Worm (Caenorhabditis elegans): ENCODE measurements around the gene col-126.

col-126 gene

DNA sequence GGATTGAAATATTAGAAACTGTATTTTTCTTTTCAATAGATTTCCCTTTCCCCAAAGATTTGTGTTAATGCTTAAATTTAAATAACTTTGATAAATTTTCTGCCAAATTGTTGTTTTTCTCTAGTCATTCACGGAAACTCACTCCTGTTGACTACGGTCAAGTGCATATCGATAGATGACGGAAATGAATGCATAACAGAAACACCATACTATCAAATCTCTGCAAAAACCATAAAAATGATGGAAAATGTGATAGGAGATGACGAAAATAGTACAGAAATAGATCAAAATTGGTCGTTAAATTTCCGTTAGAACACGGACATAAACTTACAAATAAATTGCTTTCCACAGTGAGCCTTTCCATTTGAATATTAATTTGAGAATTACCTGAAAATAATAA, 34.2 kb upstream of the col-126 start:
- TF ChIP-seq efl-1 (optimal IDR thresholded peaks at IDR 0.05), result no peak
- TF ChIP-seq efl-1 (GFP tag; optimal IDR thresholded peaks at IDR 0.05 in 1 of 2), result peak in 1 of 2 experiments; percentile 78
- no peak for TF ChIP-seq lin-13 (GFP tag; optimal IDR thresholded peaks at IDR 0.05)

DNA sequence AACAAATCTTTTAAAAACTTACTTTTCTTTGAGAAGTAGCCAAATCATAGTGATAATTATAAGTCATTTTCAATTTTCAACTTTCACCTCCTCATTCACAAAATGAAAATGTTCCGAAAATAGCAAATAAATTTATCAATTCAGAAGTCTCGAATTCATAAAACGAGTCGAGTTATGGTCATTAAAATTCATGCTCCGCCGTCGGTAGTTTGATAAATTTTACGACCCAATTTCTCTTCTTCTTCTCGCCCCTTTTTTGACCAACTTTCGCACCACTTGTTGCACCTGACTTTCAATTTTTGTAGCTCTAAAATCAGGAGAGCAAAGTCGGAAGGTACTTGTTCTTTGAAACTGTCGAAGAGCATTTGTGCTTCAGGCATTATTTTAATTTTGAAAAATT, 33.1 kb upstream of the col-126 start, which contains the start of gene best-7:
Gene best-7 (minus strand): TSS at position 239 of the 400 bp plus-strand sequence.
- TF ChIP-seq xbp-1 (tag; optimal IDR thresholded peaks at IDR 0.05) (no peak), ceh-82 (tag; optimal IDR thresholded peaks at IDR 0.05) (no peak), hpl-2 (GFP tag; optimal IDR thresholded peaks at IDR 0.05) (no peak), aly-2 (tag; optimal IDR thresholded peaks at IDR 0.05) (no peak), tbx-2 (tag; optimal IDR thresholded peaks at IDR 0.05) (no peak), alr-1 (tag; optimal IDR thresholded peaks at IDR 0.05; ENCODE audit: borderline replicate concordance) (no peak)

DNA sequence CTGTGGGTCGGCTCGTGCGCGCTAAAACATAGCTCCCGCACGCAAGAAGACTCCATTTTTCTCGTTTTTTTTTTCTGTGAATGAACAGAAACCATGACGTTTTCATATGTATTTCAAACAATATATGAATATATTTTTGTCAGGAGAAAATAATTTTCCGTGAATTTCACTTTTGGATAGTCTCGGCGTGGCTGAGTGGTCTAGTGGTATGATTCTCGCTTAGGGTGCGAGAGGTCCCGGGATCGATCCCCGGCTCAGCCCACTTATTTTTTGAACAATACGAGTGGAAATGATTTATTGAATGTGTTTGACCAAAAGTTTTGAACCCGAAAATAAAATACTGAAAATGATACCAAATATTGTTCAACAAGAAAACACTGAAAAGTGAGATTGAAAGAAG, 31.8 kb upstream of the col-126 start:
- no peak for TF ChIP-seq hlh-4 (tag; optimal IDR thresholded peaks at IDR 0.05)
- no peak for TF ChIP-seq nhr-76 (tag; optimal IDR thresholded peaks at IDR 0.05)
- no peak for TF ChIP-seq nhr-19 (GFP tag; conservative IDR thresholded peaks at IDR 0.05)
- no peak for TF ChIP-seq ceh-82 (tag; optimal IDR thresholded peaks at IDR 0.05)
- no peak for TF ChIP-seq aly-2 (tag; optimal IDR thresholded peaks at IDR 0.05)
- TF ChIP-seq sup-37 (GFP tag; optimal IDR thresholded peaks at IDR 0.05), result no peak
- no peak for TF ChIP-seq alr-1 (tag; optimal IDR thresholded peaks at IDR 0.05; ENCODE audit: borderline replicate concordance)
- TF ChIP-seq tlp-1 (tag; optimal IDR thresholded peaks at IDR 0.05), result no peak
- no peak for TF ChIP-seq sptf-1 (tag; optimal IDR thresholded peaks at IDR 0.05)
- TF ChIP-seq tbx-2 (tag; optimal IDR thresholded peaks at IDR 0.05), result no peak
- no peak for TF ChIP-seq C34B4.2 (tag; optimal IDR thresholded peaks at IDR 0.05)
- TF ChIP-seq lin-13 (GFP tag; optimal IDR thresholded peaks at IDR 0.05), result no peak
- no peak for TF ChIP-seq isw-1 (GFP tag; IDR thresholded peaks at IDR 0.05)
- no peak for TF ChIP-seq grh-1 (GFP tag; IDR thresholded peaks at IDR 0.05)
- no peak for TF ChIP-seq lir-3 (tag; optimal IDR thresholded peaks at IDR 0.05; ENCODE audit: poor library complexity)

DNA sequence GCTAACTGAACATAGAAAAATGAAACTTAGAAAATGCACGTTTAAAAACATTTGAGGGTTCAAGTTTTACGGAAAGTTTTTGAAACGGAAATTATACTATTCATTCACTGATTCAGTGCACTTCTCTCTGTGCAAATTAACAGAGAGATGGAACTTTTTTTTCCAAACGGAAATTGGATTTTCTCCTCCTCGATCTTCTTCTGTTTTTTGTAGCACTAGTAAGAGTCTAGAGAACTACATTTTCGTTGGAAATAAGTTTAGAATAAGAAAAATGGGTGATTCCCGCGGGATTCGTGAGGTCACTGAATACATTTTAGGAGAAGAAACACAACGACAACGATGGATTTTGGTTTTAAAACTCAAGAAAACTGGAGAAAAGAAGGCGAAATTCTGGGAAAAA, 27.4 kb upstream of the col-126 start:
- TF ChIP-seq lin-14 (GFP tag; optimal IDR thresholded peaks at IDR 0.05) (peak; percentile 49), ceh-8 (GFP tag; optimal IDR thresholded peaks at IDR 0.05) (no peak), ces-1 (GFP tag; optimal IDR thresholded peaks at IDR 0.05) (no peak)

DNA sequence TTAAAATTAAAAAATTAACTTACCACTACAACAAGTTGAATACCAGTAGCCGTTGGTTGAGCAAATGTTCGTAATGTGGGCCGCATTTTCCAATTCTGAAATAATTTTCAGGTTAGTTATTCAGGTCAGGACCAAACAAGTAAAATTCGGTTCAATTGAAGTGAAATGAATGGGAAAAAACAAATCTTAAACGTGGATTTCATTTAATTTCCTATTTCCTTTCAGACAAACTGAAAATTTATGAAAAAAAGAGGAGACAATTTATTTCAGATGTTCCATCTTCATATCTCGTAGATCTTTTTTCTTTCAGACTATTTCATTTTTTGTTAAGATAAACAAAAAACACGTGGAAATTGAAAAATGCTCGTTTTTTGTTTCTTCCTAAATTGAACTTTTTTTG, 21.8 kb upstream of the col-126 start, which contains the start of gene C05C12.6:
Gene C05C12.6 (minus strand): TSS at position 101 of the 400 bp plus-strand sequence.
- TF ChIP-seq xbp-1 (tag; optimal IDR thresholded peaks at IDR 0.05) (no peak), sptf-1 (tag; optimal IDR thresholded peaks at IDR 0.05) (no peak), mep-1 (tag; optimal IDR thresholded peaks at IDR 0.05) (no peak), nhr-28 (tag; optimal IDR thresholded peaks at IDR 0.05) (no peak), hpl-2 (GFP tag; optimal IDR thresholded peaks at IDR 0.05) (no peak)

DNA sequence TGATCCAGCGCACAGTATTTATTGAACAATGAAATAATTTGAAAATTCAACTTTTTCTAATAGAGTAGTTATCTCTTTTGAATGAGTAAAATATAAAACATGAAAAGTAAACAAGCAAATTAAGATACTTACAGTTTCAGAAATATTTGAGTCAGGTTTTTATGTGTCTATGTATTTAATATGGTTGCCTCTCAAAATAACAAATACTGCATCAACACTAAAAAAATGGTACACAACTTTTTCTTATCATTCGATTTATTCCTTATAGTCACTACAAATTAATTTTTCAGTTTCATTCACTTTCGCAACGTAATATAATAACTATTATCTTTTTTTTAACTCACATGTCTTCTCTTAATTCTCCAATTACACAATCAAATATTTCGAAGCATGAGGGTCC, 15.8 kb upstream of the col-126 start:
- TF ChIP-seq elt-3 (tag; optimal IDR thresholded peaks at IDR 0.05), result no peak
- peak; percentile 26 for TF ChIP-seq C16A3.4 (tag; optimal IDR thresholded peaks at IDR 0.05)

DNA sequence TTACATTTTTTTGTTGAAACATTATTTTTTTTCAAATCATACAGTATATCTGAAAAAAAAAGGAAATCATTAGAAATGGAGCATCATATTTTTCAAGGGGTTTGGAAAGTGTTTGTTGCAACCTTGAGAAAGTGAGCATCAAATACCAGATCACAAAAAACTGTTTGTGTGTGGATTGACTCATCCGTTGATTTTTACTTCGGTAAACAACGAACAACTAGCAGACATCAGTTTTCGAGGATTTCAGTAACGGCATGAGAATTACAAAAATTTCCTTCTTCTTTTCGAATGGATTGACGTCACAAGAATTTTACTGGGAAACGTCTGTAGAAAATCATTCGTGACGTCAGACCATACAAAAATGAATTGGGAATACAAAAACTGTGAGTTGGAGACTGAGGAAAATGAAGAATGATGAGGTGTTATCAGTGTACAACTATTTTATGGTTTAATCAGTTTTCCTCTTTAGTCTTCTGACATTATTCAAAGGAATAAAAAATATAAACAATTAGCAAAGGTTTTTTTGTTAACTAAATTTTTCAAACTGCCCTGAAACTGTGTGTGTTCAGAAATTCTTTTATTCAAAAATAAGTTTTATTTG, 15.1 kb upstream of the col-126 start, which contains the start of gene C05C12.4:
Gene C05C12.4 (minus strand): TSS at position 51 of the 601 bp plus-strand sequence.
- TF ChIP-seq snu-23 (GFP tag; optimal IDR thresholded peaks at IDR 0.05) (no peak), nhr-47 (tag; optimal IDR thresholded peaks at IDR 0.05) (no peak), sptf-1 (tag; optimal IDR thresholded peaks at IDR 0.05) (no peak), efl-1 (optimal IDR thresholded peaks at IDR 0.05) (no peak), efl-1 (GFP tag; optimal IDR thresholded peaks at IDR 0.05 in 1 of 2) (peak in 1 of 2 experiments; percentile 14), fkh-10 (GFP tag; optimal IDR thresholded peaks at IDR 0.05) (no peak), snpc-4 (tag; optimal IDR thresholded peaks at IDR 0.05) (no peak), elt-2 (tag; optimal IDR thresholded peaks at IDR 0.05) (peak; percentile 18)
